Fruit fly (Drosophila melanogaster): ENCODE data around the gene CG11975.

The CG11975 gene

dm6 chr3R:8992928-8993579 lies at the start of gene CG11975:
CG11975 (plus strand) TSS chr3R:8993253.
- no peak for TF ChIP-seq CG8478 (optimal IDR thresholded peaks at IDR 0.05)
- no peak for TF ChIP-seq Dll (optimal IDR thresholded peaks at IDR 0.05)
- TF ChIP-seq EcR (GFP tag; optimal IDR thresholded peaks at IDR 0.05): no peak
- no peak for TF ChIP-seq pan (optimal IDR thresholded peaks at IDR 0.05)
- TF ChIP-seq psq (optimal IDR thresholded peaks at IDR 0.05): no peak
- no peak for TF ChIP-seq usp (GFP tag; optimal IDR thresholded peaks at IDR 0.05)

DNA sequence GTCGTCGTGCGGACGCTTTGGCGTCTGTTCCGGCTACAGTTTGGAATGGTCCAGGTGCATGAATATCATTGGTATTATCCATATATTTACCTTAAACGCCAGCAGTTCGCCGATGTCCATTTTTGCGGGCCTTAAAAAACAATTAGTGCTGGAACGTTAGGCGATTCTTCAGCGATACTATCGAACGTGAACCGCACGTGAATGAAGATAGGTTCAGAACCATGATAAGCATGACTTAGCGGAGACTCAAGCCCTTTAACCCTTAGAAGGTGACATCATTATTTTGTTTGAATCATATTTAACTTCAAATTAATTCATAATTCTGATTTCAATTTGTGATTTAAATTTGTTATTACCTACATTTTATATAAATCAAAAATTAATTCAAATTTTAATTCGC lies 48.2 kb upstream of the CG11975 start, which contains the start of gene CG11964:
Gene CG11964, minus strand, starts transcription at position 155 of the 400 bp plus-strand sequence.
- TF ChIP-seq pan (optimal IDR thresholded peaks at IDR 0.05): no peak
- no peak for TF ChIP-seq psq (optimal IDR thresholded peaks at IDR 0.05)
- TF ChIP-seq EcR (GFP tag; optimal IDR thresholded peaks at IDR 0.05): no peak
- no peak for TF ChIP-seq CG8478 (optimal IDR thresholded peaks at IDR 0.05)
- TF ChIP-seq usp (GFP tag; optimal IDR thresholded peaks at IDR 0.05): no peak
- no peak for TF ChIP-seq Dll (optimal IDR thresholded peaks at IDR 0.05)

- TF ChIP-seq psq (optimal IDR thresholded peaks at IDR 0.05): no peak
- TF ChIP-seq pan (optimal IDR thresholded peaks at IDR 0.05): no peak
- no peak for TF ChIP-seq Dll (optimal IDR thresholded peaks at IDR 0.05)
- no peak for TF ChIP-seq usp (GFP tag; optimal IDR thresholded peaks at IDR 0.05)
- TF ChIP-seq CG8478 (optimal IDR thresholded peaks at IDR 0.05): no peak
- TF ChIP-seq EcR (GFP tag; optimal IDR thresholded peaks at IDR 0.05): no peak
Measured at dm6 chr3R:8945502-8946324, 47.3 kb upstream of the CG11975 start.

dm6 chr3R:8946429-8946828 lies 46.6 kb upstream of the CG11975 start:
- TF ChIP-seq Dll (optimal IDR thresholded peaks at IDR 0.05): no peak
- TF ChIP-seq CG8478 (optimal IDR thresholded peaks at IDR 0.05): no peak
- TF ChIP-seq pan (optimal IDR thresholded peaks at IDR 0.05): no peak
- no peak for TF ChIP-seq EcR (GFP tag; optimal IDR thresholded peaks at IDR 0.05)
- TF ChIP-seq usp (GFP tag; optimal IDR thresholded peaks at IDR 0.05): no peak
- TF ChIP-seq psq (optimal IDR thresholded peaks at IDR 0.05): no peak

dm6 chr3R:8947757-8948428 lies 45.2 kb upstream of the CG11975 start:
- TF ChIP-seq psq (optimal IDR thresholded peaks at IDR 0.05) (no peak), EcR (GFP tag; optimal IDR thresholded peaks at IDR 0.05) (no peak), pan (optimal IDR thresholded peaks at IDR 0.05) (no peak), CG8478 (optimal IDR thresholded peaks at IDR 0.05) (no peak), Dll (optimal IDR thresholded peaks at IDR 0.05) (no peak), usp (GFP tag; optimal IDR thresholded peaks at IDR 0.05) (no peak)

dm6 chr3R:8948855-8949254 lies 44.2 kb upstream of the CG11975 start:
- no peak for TF ChIP-seq pan (optimal IDR thresholded peaks at IDR 0.05)
- no peak for TF ChIP-seq psq (optimal IDR thresholded peaks at IDR 0.05)

- TF ChIP-seq CG8478 (optimal IDR thresholded peaks at IDR 0.05) (no peak), psq (optimal IDR thresholded peaks at IDR 0.05) (no peak), usp (GFP tag; optimal IDR thresholded peaks at IDR 0.05) (no peak), EcR (GFP tag; optimal IDR thresholded peaks at IDR 0.05) (no peak), pan (optimal IDR thresholded peaks at IDR 0.05) (no peak), Dll (optimal IDR thresholded peaks at IDR 0.05) (no peak)
Measured at dm6 chr3R:8949334-8950066, 43.6 kb upstream of the CG11975 start.

DNA sequence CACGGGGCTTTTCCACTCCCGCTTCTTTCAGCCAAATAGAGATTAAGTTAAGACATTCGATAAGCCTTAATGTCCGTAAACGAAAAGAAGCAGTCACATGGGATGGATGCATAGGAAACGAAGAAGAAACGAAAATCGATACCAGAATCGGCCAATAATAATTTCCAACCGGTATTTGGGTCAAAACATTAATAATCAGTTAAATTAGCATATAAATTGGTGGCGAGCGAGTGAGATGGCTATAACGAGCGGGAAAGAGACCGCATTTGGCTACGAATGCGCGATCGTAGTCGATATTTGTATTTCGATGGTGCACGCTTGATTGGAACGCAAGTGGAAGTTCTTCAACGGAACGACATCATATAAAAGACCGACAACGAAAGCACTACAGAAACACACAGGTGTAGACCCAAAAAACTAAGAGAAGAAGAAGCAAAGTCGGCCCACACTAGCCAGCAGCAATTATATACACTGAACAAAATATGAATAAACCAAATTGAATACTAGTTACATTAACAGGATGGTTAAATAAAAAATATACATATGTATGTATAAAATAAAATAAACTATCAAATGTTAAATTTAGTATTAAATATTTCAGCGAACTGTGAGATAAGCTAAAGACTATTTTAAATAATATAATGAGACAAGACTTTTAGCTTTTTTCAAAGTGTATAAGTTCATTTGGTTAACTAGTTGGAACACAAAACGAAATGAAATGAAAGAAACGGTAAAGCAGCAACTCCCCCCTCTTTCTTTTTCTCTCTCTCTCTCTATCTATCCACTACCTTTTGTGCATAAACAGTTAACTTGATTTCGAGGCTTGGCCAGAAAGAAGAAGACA lies 38.3 kb upstream of the CG11975 start:
- TF ChIP-seq Dll (optimal IDR thresholded peaks at IDR 0.05) (no peak), pan (optimal IDR thresholded peaks at IDR 0.05) (no peak), psq (optimal IDR thresholded peaks at IDR 0.05) (no peak), usp (GFP tag; optimal IDR thresholded peaks at IDR 0.05) (no peak), CG8478 (optimal IDR thresholded peaks at IDR 0.05) (no peak), EcR (GFP tag; optimal IDR thresholded peaks at IDR 0.05) (no peak)

- TF ChIP-seq usp (GFP tag; optimal IDR thresholded peaks at IDR 0.05): no peak
- TF ChIP-seq Dll (optimal IDR thresholded peaks at IDR 0.05): peak; percentile 1
- no peak for TF ChIP-seq pan (optimal IDR thresholded peaks at IDR 0.05)
- TF ChIP-seq EcR (GFP tag; optimal IDR thresholded peaks at IDR 0.05): no peak
- TF ChIP-seq CG8478 (optimal IDR thresholded peaks at IDR 0.05): no peak
- TF ChIP-seq psq (optimal IDR thresholded peaks at IDR 0.05): no peak
Measured at dm6 chr3R:8955359-8955820, 37.7 kb upstream of the CG11975 start.

DNA sequence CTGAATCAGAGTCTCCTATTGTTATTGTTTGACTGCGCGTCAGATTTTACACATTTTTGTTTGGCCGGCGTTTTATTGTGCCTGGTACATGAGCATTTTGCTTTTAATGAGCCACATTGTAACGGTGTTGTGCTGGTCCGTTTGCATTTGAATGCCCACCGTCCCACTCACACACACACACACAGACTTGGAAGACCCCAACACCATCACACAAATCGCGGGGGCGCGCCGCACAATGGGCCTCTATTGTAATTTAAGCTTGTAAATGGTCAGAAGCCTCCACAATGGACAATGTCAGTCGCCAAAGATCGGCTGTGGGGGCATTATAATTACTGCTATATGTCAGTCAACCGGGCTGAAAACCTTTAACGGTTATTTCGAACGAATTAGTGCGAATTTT lies 36.7 kb upstream of the CG11975 start:
- TF ChIP-seq CG8478 (optimal IDR thresholded peaks at IDR 0.05) (no peak), pan (optimal IDR thresholded peaks at IDR 0.05) (no peak), EcR (GFP tag; optimal IDR thresholded peaks at IDR 0.05) (no peak), psq (optimal IDR thresholded peaks at IDR 0.05) (no peak), Dll (optimal IDR thresholded peaks at IDR 0.05) (no peak), usp (GFP tag; optimal IDR thresholded peaks at IDR 0.05) (no peak)

Measured in whole organism.